Worm (Caenorhabditis elegans) whole organism, L3 larva: ENCODE results near the gene lurp-3.
A peak's percentile ranks its signal among the peaks of the same experiment; 100 is the strongest.

ENCODE experiments used
- R02D3.7 ChIP-seq: fragments of 150-350 bp; optimal IDR thresholded peaks from 2 replicates; lab custom pipeline; 2014; ENCODE audit warnings: missing biosample characterization, missing genetic modification characterization
- ZK546.5 ChIP-seq: sonication (generic microtip); optimal IDR thresholded peaks from 2 replicates; lab custom pipeline; 2017; ENCODE audit warnings: missing biosample characterization, missing genetic modification characterization
- aly-2 ChIP-seq: fragments of 150-350 bp; optimal IDR thresholded peaks from 2 replicates; lab custom pipeline; 2014; ENCODE audit warnings: missing biosample characterization, missing genetic modification characterization
- ama-1 ChIP-seq: fragments of 150-350 bp; optimal IDR thresholded peaks from 2 replicates; lab custom pipeline; 2018
- ceh-16 ChIP-seq: sonication (generic microtip); optimal IDR thresholded peaks from 2 replicates; lab custom pipeline; 2017; ENCODE audit warnings: missing biosample characterization, missing genetic modification characterization
- ceh-28 ChIP-seq: fragments of 150-350 bp; optimal IDR thresholded peaks from 2 replicates; lab custom pipeline; 2014; ENCODE audit warnings: missing biosample characterization, missing genetic modification reagents, missing genetic modification characterization
- ceh-82 ChIP-seq: fragments of 150-350 bp; optimal IDR thresholded peaks from 2 replicates; lab custom pipeline; 2014; ENCODE audit warnings: missing biosample characterization, missing genetic modification characterization
- ceh-9 ChIP-seq: sonication (generic microtip); optimal IDR thresholded peaks from 2 replicates; lab custom pipeline; 2018; ENCODE audit warnings: missing biosample characterization, missing genetic modification characterization
- daf-12 ChIP-seq: fragments of 150-350 bp; optimal IDR thresholded peaks from 2 replicates; lab custom pipeline; 2014; ENCODE audit warnings: missing biosample characterization, missing genetic modification reagents, missing genetic modification characterization
- egl-27 ChIP-seq: sonication (generic microtip); optimal IDR thresholded peaks from 4 replicates; lab custom pipeline; 2017; ENCODE audit warnings: missing biosample characterization, missing genetic modification reagents, missing genetic modification characterization
- egl-5 ChIP-seq: fragments of 150-350 bp; optimal IDR thresholded peaks from 2 replicates; lab custom pipeline; 2017; ENCODE audit warnings: missing biosample characterization, missing genetic modification reagents, missing genetic modification characterization, inconsistent platforms
- elt-1 ChIP-seq: fragments of 150-350 bp; optimal IDR thresholded peaks from 2 replicates; lab custom pipeline; 2014; ENCODE audit warnings: missing biosample characterization, missing genetic modification characterization
- elt-2 ChIP-seq: sonication (generic microtip); optimal IDR thresholded peaks from 2 replicates; lab custom pipeline; 2016; ENCODE audit warnings: missing genetic modification reagents, mild to moderate bottlenecking, missing genetic modification characterization, missing compliant biosample characterization
- elt-3 ChIP-seq, 3 experiments: fragments of 150-350 bp in 1 of 3; sonication (generic microtip) in 2 of 3; optimal IDR thresholded peaks; 2 replicates in 2 of 3; 4 replicates in 1 of 3; lab custom pipeline; 2014 to 2017; ENCODE audit warnings: missing biosample characterization in 3 of 3, missing genetic modification characterization in 3 of 3
- eor-1 ChIP-seq, 2 experiments: fragments of 150-350 bp; optimal IDR thresholded peaks; 2 replicates each; lab custom pipeline; 2014 to 2018; ENCODE audit warnings: missing biosample characterization in 2 of 2, missing genetic modification characterization in 2 of 2
- fkh-10 ChIP-seq: sonication (generic microtip); optimal IDR thresholded peaks from 2 replicates; lab custom pipeline; 2017; ENCODE audit warnings: missing biosample characterization, missing genetic modification reagents, missing genetic modification characterization
- fkh-2 ChIP-seq: fragments of 150-350 bp; optimal IDR thresholded peaks from 2 replicates; lab custom pipeline; 2014; ENCODE audit warnings: missing biosample characterization, missing genetic modification reagents, missing genetic modification characterization
- fos-1 ChIP-seq: fragments of 150-350 bp; optimal IDR thresholded peaks from 2 replicates; lab custom pipeline; 2014; ENCODE audit warnings: missing biosample characterization, missing genetic modification characterization
- hmg-11 ChIP-seq: sonication (generic microtip); optimal IDR thresholded peaks from 2 replicates; lab custom pipeline; 2016; ENCODE audit warnings: missing genetic modification characterization, missing compliant biosample characterization
- jun-1 ChIP-seq: fragments of 150-350 bp; optimal IDR thresholded peaks from 2 replicates; lab custom pipeline; 2014; ENCODE audit warnings: missing biosample characterization, missing genetic modification reagents, missing genetic modification characterization
- lin-15B ChIP-seq: fragments of 150-350 bp; optimal IDR thresholded peaks from 2 replicates; lab custom pipeline; 2014; ENCODE audit warnings: missing biosample characterization, missing genetic modification characterization
- lin-39 ChIP-seq: fragments of 150-350 bp; optimal IDR thresholded peaks from 2 replicates; lab custom pipeline; 2018; ENCODE audit warnings: missing biosample characterization, missing genetic modification reagents, missing genetic modification characterization
- lsy-12 ChIP-seq: sonication (generic microtip); optimal IDR thresholded peaks from 2 replicates; lab custom pipeline; 2016; ENCODE audit warnings: mild to moderate bottlenecking, missing genetic modification characterization, missing compliant biosample characterization
- mdl-1 ChIP-seq: fragments of 150-350 bp; optimal IDR thresholded peaks from 2 replicates; lab custom pipeline; 2014; ENCODE audit warnings: missing biosample characterization, missing genetic modification characterization
- mml-1 ChIP-seq: fragments of 150-350 bp; sonication (generic microtip); optimal IDR thresholded peaks from 3 replicates; lab custom pipeline; 2014; ENCODE audit warnings: missing biosample characterization, missing genetic modification characterization
- nfya-1 ChIP-seq: sonication (generic microtip); optimal IDR thresholded peaks from 2 replicates; lab custom pipeline; 2017; ENCODE audit warnings: missing genetic modification characterization, mild to moderate bottlenecking, missing compliant biosample characterization, antibody characterized with exemption, moderate library complexity; ENCODE audit not compliant: insufficient read depth
- nhr-11 ChIP-seq: fragments of 150-350 bp; optimal IDR thresholded peaks from 2 replicates; lab custom pipeline; 2014; ENCODE audit warnings: missing biosample characterization, missing genetic modification characterization
- nhr-12 ChIP-seq: fragments of 150-350 bp; optimal IDR thresholded peaks from 2 replicates; lab custom pipeline; 2014; ENCODE audit warnings: missing biosample characterization, missing genetic modification characterization
- nhr-23 ChIP-seq: fragments of 150-350 bp; optimal IDR thresholded peaks from 2 replicates; lab custom pipeline; 2014; ENCODE audit warnings: missing biosample characterization, missing genetic modification reagents, missing genetic modification characterization
- nhr-237 ChIP-seq: fragments of 150-350 bp; optimal IDR thresholded peaks from 2 replicates; lab custom pipeline; 2014; ENCODE audit warnings: missing biosample characterization, missing genetic modification characterization
- nhr-25 ChIP-seq: sonication (generic microtip); optimal IDR thresholded peaks from 2 replicates; lab custom pipeline; 2017; ENCODE audit warnings: missing biosample characterization, missing genetic modification characterization
- nhr-28 ChIP-seq: fragments of 150-350 bp; optimal IDR thresholded peaks from 2 replicates; lab custom pipeline; 2014; ENCODE audit warnings: missing biosample characterization, missing genetic modification characterization
- nhr-43 ChIP-seq: sonication (generic microtip); optimal IDR thresholded peaks from 2 replicates; lab custom pipeline; 2016; ENCODE audit warnings: mild to moderate bottlenecking, missing genetic modification characterization, missing compliant biosample characterization; ENCODE audit not compliant: poor library complexity, severe bottlenecking
- nhr-67 ChIP-seq: fragments of 150-350 bp; optimal IDR thresholded peaks from 2 replicates; lab custom pipeline; 2014; ENCODE audit warnings: missing biosample characterization, missing genetic modification characterization
- nhr-76 ChIP-seq: fragments of 150-350 bp; sonication (generic microtip); optimal IDR thresholded peaks from 5 replicates; lab custom pipeline; 2014; ENCODE audit warnings: missing biosample characterization, missing genetic modification characterization
- nhr-77 ChIP-seq: fragments of 150-350 bp; optimal IDR thresholded peaks from 2 replicates; lab custom pipeline; 2014; ENCODE audit warnings: missing biosample characterization, missing genetic modification characterization
- pha-4 ChIP-seq: fragments of 150-350 bp; optimal IDR thresholded peaks from 2 replicates; lab custom pipeline; 2014; ENCODE audit warnings: missing biosample characterization, missing genetic modification reagents, missing genetic modification characterization
- pqm-1 ChIP-seq: fragments of 150-350 bp; optimal IDR thresholded peaks from 2 replicates; lab custom pipeline; 2017; ENCODE audit warnings: missing biosample characterization, missing genetic modification characterization, inconsistent platforms
- sea-2 ChIP-seq: fragments of 150-350 bp; sonication (generic microtip); optimal IDR thresholded peaks from 4 replicates; lab custom pipeline; 2014; ENCODE audit warnings: missing biosample characterization, missing genetic modification reagents, missing genetic modification characterization
- skn-1 ChIP-seq: fragments of 150-350 bp; optimal IDR thresholded peaks from 2 replicates; lab custom pipeline; 2014; ENCODE audit warnings: missing biosample characterization, missing genetic modification characterization
- snpc-4 ChIP-seq: fragments of 150-350 bp; optimal IDR thresholded peaks from 2 replicates; lab custom pipeline; 2014; ENCODE audit warnings: missing biosample characterization, missing genetic modification characterization
- tbx-2 ChIP-seq: sonication (generic microtip); optimal IDR thresholded peaks from 2 replicates; lab custom pipeline; 2016; ENCODE audit warnings: mild to moderate bottlenecking, missing genetic modification characterization, missing compliant biosample characterization
- unc-39 ChIP-seq: sonication (generic microtip); optimal IDR thresholded peaks from 4 replicates; lab custom pipeline; 2017; ENCODE audit warnings: missing biosample characterization, missing genetic modification characterization
- unc-62 ChIP-seq: fragments of 150-350 bp; sonication (generic microtip); optimal IDR thresholded peaks from 4 replicates; lab custom pipeline; 2014; ENCODE audit warnings: missing biosample characterization, missing genetic modification reagents, missing genetic modification characterization
- zag-1 ChIP-seq: fragments of 150-350 bp; optimal IDR thresholded peaks from 2 replicates; lab custom pipeline; 2014; ENCODE audit warnings: missing biosample characterization, missing genetic modification characterization
- ztf-11 ChIP-seq: fragments of 150-350 bp; optimal IDR thresholded peaks from 2 replicates; lab custom pipeline; 2014; ENCODE audit warnings: missing biosample characterization, missing genetic modification characterization
- ztf-4 ChIP-seq: fragments of 150-350 bp; optimal IDR thresholded peaks from 2 replicates; lab custom pipeline; 2014; ENCODE audit warnings: missing biosample characterization, missing genetic modification characterization

Gene lurp-3

DNA sequence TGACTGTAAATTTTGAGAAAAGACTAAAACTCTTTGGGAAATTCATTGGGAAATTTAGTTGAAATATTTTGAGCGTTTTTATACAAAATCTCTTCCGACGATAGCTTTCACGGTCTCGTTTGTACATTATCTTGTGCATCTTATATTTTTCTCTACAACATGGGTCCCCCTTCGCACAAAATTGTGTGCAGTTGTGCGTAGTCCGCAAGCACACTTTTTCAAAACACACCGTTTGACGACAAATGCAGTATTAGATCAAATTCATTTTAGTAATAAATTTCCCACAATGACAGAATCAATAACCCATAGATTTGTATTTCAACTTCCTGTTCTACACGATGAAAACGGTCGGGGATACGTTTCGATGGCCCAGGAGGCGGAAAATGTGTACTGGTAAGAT, 2.3 kb downstream of the lurp-3 start, which contains the start of gene F25H9.2:
F25H9.2 (plus strand) TSS at position 226 of the 400 bp plus-strand sequence.
- no peak for TF ChIP-seq egl-5 (tag; lab: Kevin White, UChicago)
- TF ChIP-seq nhr-25 = no peak
- peak; percentile 5 for TF ChIP-seq elt-2 (tag; lab: Kevin White, UChicago)
- no peak for TF ChIP-seq zag-1 (tag; lab: Kevin White, UChicago)
- TF ChIP-seq sea-2 (GFP tag; lab: Kevin White, UChicago) = no peak
- peak; percentile 39 for TF ChIP-seq hmg-11
- peak; percentile 20 for TF ChIP-seq lin-15B (tag; lab: Kevin White, UChicago)
- no peak for TF ChIP-seq mml-1 (tag; lab: Kevin White, UChicago)
- TF ChIP-seq lsy-12 (tag; lab: Kevin White, UChicago) = no peak

DNA sequence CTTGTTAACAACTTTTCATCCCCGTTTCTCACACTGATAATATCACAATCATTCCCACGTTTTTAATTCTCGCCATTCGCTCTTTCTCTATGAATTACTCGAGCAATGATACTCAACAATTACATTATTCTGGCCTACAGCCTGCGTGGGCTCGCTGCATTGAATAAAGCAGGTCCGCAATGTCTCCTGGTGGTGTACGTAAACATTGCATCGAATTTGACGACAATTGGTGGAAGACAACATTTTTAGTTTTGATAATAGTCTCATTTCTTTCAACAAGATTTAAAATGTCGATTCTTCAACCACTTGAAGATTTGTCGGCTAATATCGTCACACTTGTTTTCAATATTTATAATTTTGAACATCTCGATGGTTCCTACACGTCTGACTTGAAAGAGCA, 3.8 kb downstream of the lurp-3 start, which contains the start of gene bath-39:
bath-39 (plus strand) TSS at position 137 of the 400 bp plus-strand sequence.
- TF ChIP-seq jun-1 (no peak), pha-4 (tag; lab: Kevin White, UChicago) (peak; percentile 27), elt-2 (tag; lab: Kevin White, UChicago) (peak; percentile 1), unc-39 (no peak), aly-2 (tag; lab: Kevin White, UChicago) (no peak), lsy-12 (tag; lab: Kevin White, UChicago) (no peak), lin-15B (tag; lab: Kevin White, UChicago) (peak; percentile 12)

DNA sequence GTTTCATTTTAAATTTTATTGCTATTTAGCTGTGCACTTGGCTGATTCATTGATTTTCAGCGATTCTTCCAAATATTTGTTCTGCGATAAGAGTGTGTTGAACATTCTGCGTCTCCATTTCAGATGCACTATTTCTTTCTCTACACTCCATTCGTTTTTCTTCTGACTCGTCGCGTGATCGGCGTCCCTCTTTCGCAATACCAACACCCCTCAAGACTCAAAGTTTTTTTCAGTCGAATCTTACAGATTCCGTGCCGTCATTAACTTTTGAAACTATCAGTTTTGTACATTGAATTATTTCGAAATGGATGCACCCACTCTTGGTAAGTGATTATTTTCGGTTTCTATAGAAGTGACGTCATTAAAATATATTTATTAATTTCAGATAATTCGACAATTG, 7.4 kb downstream of the lurp-3 start, which contains the start of gene frm-10:
frm-10 (plus strand) TSS at position 234 of the 400 bp plus-strand sequence.
- no peak for TF ChIP-seq ceh-82 (tag; lab: Kevin White, UChicago)
- peak; percentile 67 for TF ChIP-seq nfya-1 (tag; lab: Kevin White, UChicago)
- TF ChIP-seq nhr-43 = peak; percentile 12
- no peak for TF ChIP-seq nhr-28 (tag; lab: Kevin White, UChicago)
- TF ChIP-seq nhr-237 (tag; lab: Kevin White, UChicago) = no peak
- TF ChIP-seq elt-1 = no peak
- TF ChIP-seq fkh-2 = no peak
- no peak for TF ChIP-seq eor-1 (tag; optimal IDR thresholded peaks at IDR 0.05; lab: Kevin White, UChicago)
- TF ChIP-seq elt-3 (tag; optimal IDR thresholded peaks at IDR 0.05; lab: Kevin White, UChicago) = no peak
- no peak for TF ChIP-seq nhr-76 (tag; lab: Kevin White, UChicago)
- no peak for TF ChIP-seq aly-2 (tag; lab: Kevin White, UChicago)
- peak; percentile 36 for TF ChIP-seq nhr-25
- TF ChIP-seq ceh-28 (tag; lab: Kevin White, UChicago) = peak; percentile 68
- no peak for TF ChIP-seq unc-39
- no peak for TF ChIP-seq daf-12
- TF ChIP-seq mdl-1 = no peak
- peak; percentile 28 for TF ChIP-seq skn-1
- peak; percentile 51 for TF ChIP-seq snpc-4 (tag; lab: Kevin White, UChicago)
- TF ChIP-seq ztf-4 = no peak
- peak; percentile 53 for TF ChIP-seq lin-15B (tag; lab: Kevin White, UChicago)
- TF ChIP-seq egl-27 = no peak
- TF ChIP-seq unc-62 (GFP tag; lab: Kevin White, UChicago) = no peak
- no peak for TF ChIP-seq R02D3.7 (tag; lab: Kevin White, UChicago)
- TF ChIP-seq fos-1 (tag; lab: Kevin White, UChicago) = no peak
- TF ChIP-seq nhr-12 (tag; lab: Kevin White, UChicago) = no peak
- no peak for TF ChIP-seq ztf-11 (tag; lab: Kevin White, UChicago)
- no peak for TF ChIP-seq fkh-10 (GFP tag; lab: Kevin White, UChicago)
- TF ChIP-seq pha-4 (tag; lab: Kevin White, UChicago) = peak; percentile 87
- no peak for TF ChIP-seq ceh-16 (tag; lab: Kevin White, UChicago)
- no peak for TF ChIP-seq tbx-2 (tag; lab: Kevin White, UChicago)
- TF ChIP-seq elt-2 (tag; lab: Kevin White, UChicago) = peak; percentile 89
- TF ChIP-seq pqm-1 (tag; lab: Kevin White, UChicago) = peak; percentile 100
- TF ChIP-seq nhr-11 (tag; lab: Kevin White, UChicago) = peak; percentile 31
- no peak for TF ChIP-seq nhr-77 (tag; lab: Kevin White, UChicago)
- no peak for TF ChIP-seq ama-1
- TF ChIP-seq lin-39 (tag; lab: Kevin White, UChicago) = peak; percentile 45
- no peak for TF ChIP-seq egl-5 (tag; lab: Kevin White, UChicago)
- TF ChIP-seq jun-1 = peak; percentile 28
- TF ChIP-seq ZK546.5 (tag; lab: Kevin White, UChicago) = no peak
- TF ChIP-seq zag-1 (tag; lab: Kevin White, UChicago) = no peak
- TF ChIP-seq lsy-12 (tag; lab: Kevin White, UChicago) = peak; percentile 9
- TF ChIP-seq sea-2 (GFP tag; lab: Kevin White, UChicago) = no peak
- no peak for TF ChIP-seq mml-1 (tag; lab: Kevin White, UChicago)
- TF ChIP-seq ceh-9 (tag; lab: Kevin White, UChicago) = no peak
- peak; percentile 90 for TF ChIP-seq hmg-11
- no peak for TF ChIP-seq nhr-67 (tag; lab: Kevin White, UChicago)
- peak; percentile 53 for TF ChIP-seq nhr-23 (tag; lab: Kevin White, UChicago)
